Worm (Caenorhabditis elegans): ENCODE results near the gene C55A6.3.

ce11 chrV:11529541-11529940 lies 16.2 kb upstream of the C55A6.3 start:
- TF ChIP-seq nhr-11 (tag; optimal IDR thresholded peaks at IDR 0.05) (no peak), nhr-237 (tag; optimal IDR thresholded peaks at IDR 0.05) (no peak), lin-13 (GFP tag; optimal IDR thresholded peaks at IDR 0.05) (no peak), cey-2 (tag; optimal IDR thresholded peaks at IDR 0.05; ENCODE audit: borderline replicate concordance, insufficient read depth) (no peak), mdt-29 (GFP tag; IDR thresholded peaks at IDR 0.05) (no peak), fkh-10 (GFP tag; optimal IDR thresholded peaks at IDR 0.05) (no peak)
